Worm (Caenorhabditis elegans) whole organism, early embryonic: ENCODE results near the gene sec-23.
A peak's percentile ranks its signal among the peaks of the same experiment; 100 is the strongest.

Experiments
- B0310.2 ChIP-seq: sonication (generic microtip); optimal IDR thresholded peaks from 2 replicates; lab custom pipeline; 2016; ENCODE audit warnings: mild to moderate bottlenecking, missing genetic modification characterization, missing compliant biosample characterization
- F13C5.2 ChIP-seq: sonication (generic microtip); optimal IDR thresholded peaks from 2 replicates; lab custom pipeline; 2017; ENCODE audit warnings: mild to moderate bottlenecking, missing genetic modification characterization, inconsistent platforms, missing compliant biosample characterization
- aly-1 ChIP-seq: sonication (generic microtip); optimal IDR thresholded peaks from 2 replicates; lab custom pipeline; 2016; ENCODE audit warnings: missing genetic modification characterization, missing compliant biosample characterization
- ama-1 ChIP-seq: fragments of 150-350 bp; optimal IDR thresholded peaks from 2 replicates; lab custom pipeline; 2014
- ceh-13 ChIP-seq: fragments of 200-800 bp; sonication (Bioruptor generic); optimal IDR thresholded peaks from 2 replicates; lab custom pipeline; 2018; ENCODE audit warnings: mild to moderate bottlenecking, missing genetic modification characterization, missing compliant biosample characterization
- ceh-36 ChIP-seq: sonication (generic microtip); optimal IDR thresholded peaks from 2 replicates; lab custom pipeline; 2016; ENCODE audit warnings: missing genetic modification characterization, inconsistent platforms, missing compliant biosample characterization
- ets-7 ChIP-seq: sonication (generic microtip); optimal IDR thresholded peaks from 2 replicates; lab custom pipeline; 2016; ENCODE audit warnings: missing genotype, missing genetic modification characterization, missing compliant biosample characterization
- flt-1 ChIP-seq: fragments of 200-800 bp; sonication (Bioruptor generic); IDR thresholded peaks from 2 replicates; pipeline ENCODE4 v1.3.6; 2022; ENCODE audit warnings: missing genetic modification characterization, missing compliant biosample characterization
- hmbx-1 ChIP-seq: sonication (generic microtip); optimal IDR thresholded peaks from 2 replicates; lab custom pipeline; 2016; ENCODE audit warnings: mild to moderate bottlenecking, missing genetic modification characterization, missing compliant biosample characterization
- hmg-4 ChIP-seq: fragments of 200-800 bp; sonication (Bioruptor generic); optimal IDR thresholded peaks from 2 replicates; lab custom pipeline; 2018; ENCODE audit warnings: mild to moderate bottlenecking, missing genetic modification characterization, missing compliant biosample characterization
- hnd-1 ChIP-seq: sonication (generic microtip); optimal IDR thresholded peaks from 2 replicates; lab custom pipeline; 2016; ENCODE audit warnings: missing genetic modification characterization, missing compliant biosample characterization
- pes-1 ChIP-seq: fragments of 200-800 bp; sonication (Bioruptor generic); IDR thresholded peaks from 2 replicates; pipeline ENCODE4 v1.3.6; 2022; ENCODE audit warnings: missing genetic modification reagents, missing genetic modification characterization, missing compliant biosample characterization
- scrt-1 ChIP-seq: fragments of 200-800 bp; sonication (Bioruptor generic); IDR thresholded peaks from 2 replicates; pipeline ENCODE4 v1.3.6; 2022; ENCODE audit warnings: missing genetic modification characterization, missing compliant biosample characterization
- sea-1 ChIP-seq: fragments of 200-800 bp; sonication (Bioruptor generic); conservative IDR thresholded peaks from 2 replicates; pipeline ENCODE4 v1.3.6; 2022; ENCODE audit warnings: missing genetic modification characterization, missing compliant biosample characterization
- tbx-11 ChIP-seq: fragments of 200-800 bp; sonication (Bioruptor generic); IDR thresholded peaks from 2 replicates; pipeline ENCODE4 v1.3.6; 2022; ENCODE audit warnings: missing genetic modification characterization, missing compliant biosample characterization
- tbx-37 ChIP-seq: fragments of 200-800 bp; sonication (Bioruptor generic); conservative IDR thresholded peaks from 2 replicates; pipeline ENCODE4 v1.3.6; 2022; ENCODE audit warnings: missing genetic modification reagents, missing genetic modification characterization, missing compliant biosample characterization
- tra-4 ChIP-seq: sonication (generic microtip); optimal IDR thresholded peaks from 2 replicates; lab custom pipeline; 2017; ENCODE audit warnings: missing genetic modification characterization, missing compliant biosample characterization

The sec-23 gene

DNA sequence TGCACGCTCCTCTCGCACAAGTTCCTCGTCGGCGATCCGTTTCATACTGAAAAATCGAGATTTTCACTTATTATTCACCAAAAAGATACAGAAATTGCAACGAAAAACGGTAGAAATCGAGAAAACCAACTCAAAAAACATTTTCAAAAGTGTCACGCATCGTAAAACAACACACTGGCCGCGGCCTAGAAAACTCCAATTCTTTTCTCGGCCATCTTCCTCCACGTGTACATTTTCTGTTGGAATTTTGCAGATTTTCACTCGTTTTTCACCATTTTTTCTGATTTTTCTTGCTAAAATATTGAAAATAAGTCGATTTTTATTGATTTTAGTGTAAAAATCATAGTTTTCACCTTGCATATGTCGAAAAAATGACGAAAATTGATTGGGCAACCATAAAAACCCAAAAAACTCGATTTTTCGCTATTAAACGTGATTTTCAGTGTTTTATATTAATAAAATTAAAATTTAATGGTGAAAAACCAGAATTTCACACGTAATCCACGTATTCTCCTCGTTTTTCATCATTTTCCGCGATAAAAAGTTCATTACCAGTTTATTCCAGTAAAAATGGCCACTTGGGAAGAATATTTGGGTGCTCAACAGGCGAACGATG, at the start of gene sec-23, which contains the start of gene dcs-1:
sec-23 (plus strand) TSS at position 566 of the 616 bp plus-strand sequence.
dcs-1 (minus strand) TSS at position 46 of the 616 bp plus-strand sequence.
- TF ChIP-seq pes-1 (no peak), B0310.2 (tag; lab: Kevin White, UChicago) (no peak), flt-1 (GFP tag; lab: Robert Waterston, UW) (no peak), hnd-1 (tag; lab: Kevin White, UChicago) (no peak), aly-1 (tag; lab: Kevin White, UChicago) (no peak), hmbx-1 (no peak), F13C5.2 (no peak), tbx-37 (no peak), ceh-13 (GFP tag; lab: Kevin White, UChicago) (no peak), ets-7 (tag; lab: Kevin White, UChicago) (no peak), sea-1 (GFP tag; lab: Robert Waterston, UW) (no peak), tra-4 (tag; lab: Kevin White, UChicago) (no peak)

DNA sequence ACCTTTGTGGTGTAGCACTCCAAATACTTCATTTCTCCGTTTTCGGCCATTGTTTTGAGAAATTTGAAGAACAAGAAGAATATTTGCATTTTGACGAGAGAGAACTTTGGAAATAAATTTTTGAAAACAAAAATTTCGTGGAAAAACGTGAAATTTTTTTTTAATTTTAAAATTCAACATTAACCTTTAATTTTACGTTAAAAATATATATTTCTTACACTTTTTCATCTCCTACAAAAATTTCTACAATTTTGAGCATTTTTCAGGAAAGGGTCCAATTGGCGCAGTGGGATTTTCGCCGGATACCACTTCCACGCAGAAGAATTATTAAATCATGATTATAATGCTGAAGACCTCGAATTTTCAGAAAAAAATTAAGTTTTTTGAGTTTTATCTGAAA, 43.8 kb upstream of the sec-23 start, which contains the start of gene spe-19:
spe-19 (minus strand) TSS at position 101 of the 400 bp plus-strand sequence.
- TF ChIP-seq scrt-1 (GFP tag; lab: Robert Waterston, UW): no peak
- no peak for TF ChIP-seq tra-4 (tag; lab: Kevin White, UChicago)
- TF ChIP-seq hmg-4 (GFP tag; lab: Kevin White, UChicago): no peak
- no peak for TF ChIP-seq ceh-13 (GFP tag; lab: Kevin White, UChicago)
- TF ChIP-seq F13C5.2: no peak
- no peak for TF ChIP-seq aly-1 (tag; lab: Kevin White, UChicago)
- no peak for TF ChIP-seq pes-1
- TF ChIP-seq ceh-36: no peak
- TF ChIP-seq B0310.2 (tag; lab: Kevin White, UChicago): no peak
- TF ChIP-seq sea-1 (GFP tag; lab: Robert Waterston, UW): no peak
- TF ChIP-seq hnd-1 (tag; lab: Kevin White, UChicago): no peak
- TF ChIP-seq ets-7 (tag; lab: Kevin White, UChicago): no peak
- no peak for TF ChIP-seq tbx-37
- no peak for TF ChIP-seq tbx-11 (GFP tag; lab: Robert Waterston, UW)
- no peak for TF ChIP-seq hmbx-1
- no peak for TF ChIP-seq flt-1 (GFP tag; lab: Robert Waterston, UW)
- no peak for TF ChIP-seq ama-1 (lab: Kevin White, UChicago)

DNA sequence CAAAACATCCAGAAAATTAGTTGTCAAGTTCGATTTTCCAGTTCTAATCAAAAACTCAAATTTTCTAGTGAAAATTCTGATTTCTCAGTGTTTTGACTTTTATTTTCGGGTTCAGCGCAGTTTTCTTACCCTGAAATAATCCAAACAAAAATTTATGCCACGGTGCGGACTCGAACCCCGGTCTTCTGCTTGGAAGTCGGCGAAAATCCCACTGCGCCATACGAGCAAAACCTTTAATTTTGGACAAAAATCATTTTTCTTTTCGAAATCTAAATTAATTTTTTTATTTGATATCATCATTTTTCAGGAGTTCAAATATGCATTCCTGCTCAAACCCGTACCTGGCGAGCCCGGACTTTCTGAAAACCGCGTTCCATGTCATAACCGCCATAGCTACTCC, 42.0 kb upstream of the sec-23 start, which contains the start of gene srh-233:
srh-233 (plus strand) TSS at position 301 of the 400 bp plus-strand sequence.
- no peak for TF ChIP-seq tbx-37
- TF ChIP-seq ama-1 (lab: Kevin White, UChicago): no peak
- no peak for TF ChIP-seq sea-1 (GFP tag; lab: Robert Waterston, UW)
- TF ChIP-seq B0310.2 (tag; lab: Kevin White, UChicago): no peak
- TF ChIP-seq F13C5.2: no peak
- TF ChIP-seq ets-7 (tag; lab: Kevin White, UChicago): no peak
- TF ChIP-seq hnd-1 (tag; lab: Kevin White, UChicago): no peak
- TF ChIP-seq tra-4 (tag; lab: Kevin White, UChicago): no peak
- TF ChIP-seq tbx-11 (GFP tag; lab: Robert Waterston, UW): no peak
- TF ChIP-seq hmbx-1: no peak
- no peak for TF ChIP-seq pes-1
- TF ChIP-seq scrt-1 (GFP tag; lab: Robert Waterston, UW): no peak
- no peak for TF ChIP-seq flt-1 (GFP tag; lab: Robert Waterston, UW)
- no peak for TF ChIP-seq hmg-4 (GFP tag; lab: Kevin White, UChicago)
- no peak for TF ChIP-seq ceh-36
- TF ChIP-seq aly-1 (tag; lab: Kevin White, UChicago): no peak
- TF ChIP-seq ceh-13 (GFP tag; lab: Kevin White, UChicago): no peak

DNA sequence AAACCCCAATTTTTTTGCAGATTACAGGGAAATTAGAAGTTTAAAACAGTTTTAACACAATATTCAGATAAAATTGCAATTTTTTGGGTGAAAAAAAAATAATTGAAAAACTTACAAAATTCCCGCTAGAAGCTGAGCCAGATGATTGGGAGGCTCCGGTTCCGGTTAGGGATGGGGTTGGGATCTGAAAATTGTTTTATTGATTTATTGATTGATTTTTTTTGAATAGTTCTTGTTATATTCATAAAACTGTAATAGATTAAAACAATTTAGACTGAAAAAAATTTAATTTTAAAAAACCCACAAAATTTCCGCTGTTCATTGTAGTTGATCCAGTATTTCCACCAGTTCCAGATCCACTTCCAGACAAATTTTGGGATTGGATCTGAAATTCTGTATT, 31.7 kb upstream of the sec-23 start:
- TF ChIP-seq tbx-11 (GFP tag; lab: Robert Waterston, UW) (no peak), ceh-36 (no peak), tbx-37 (no peak), F13C5.2 (no peak), ets-7 (tag; lab: Kevin White, UChicago) (no peak), flt-1 (GFP tag; lab: Robert Waterston, UW) (no peak), hmbx-1 (no peak), sea-1 (GFP tag; lab: Robert Waterston, UW) (no peak), hmg-4 (GFP tag; lab: Kevin White, UChicago) (no peak), B0310.2 (tag; lab: Kevin White, UChicago) (no peak), scrt-1 (GFP tag; lab: Robert Waterston, UW) (no peak), hnd-1 (tag; lab: Kevin White, UChicago) (no peak), ceh-13 (GFP tag; lab: Kevin White, UChicago) (no peak), aly-1 (tag; lab: Kevin White, UChicago) (no peak), ama-1 (lab: Kevin White, UChicago) (no peak), pes-1 (no peak), tra-4 (tag; lab: Kevin White, UChicago) (no peak)

DNA sequence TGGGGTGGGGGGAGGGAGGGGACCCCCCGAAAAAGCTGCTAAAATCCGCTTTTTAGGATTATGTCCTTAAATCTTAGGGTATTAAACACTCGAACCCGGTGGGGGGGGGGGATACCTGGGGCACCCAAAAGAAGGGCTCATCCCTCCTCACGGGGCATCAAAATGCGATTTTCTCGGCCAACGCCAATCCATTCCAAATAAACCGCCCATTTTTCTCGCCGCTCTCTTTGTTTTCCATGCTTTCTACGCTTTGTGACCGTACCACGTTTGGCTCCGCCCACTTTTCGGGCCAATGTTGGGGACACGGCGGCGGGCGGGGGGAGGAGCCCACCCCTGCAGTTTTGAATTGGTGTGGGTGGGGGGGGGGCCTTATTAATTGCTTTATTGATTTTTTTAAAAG, 29.6 kb upstream of the sec-23 start:
- 0 out of 2 replicates have a peak, but pooled peaks have one; percentile 11 for TF ChIP-seq pes-1
- peak; percentile 60 for TF ChIP-seq ceh-36
- TF ChIP-seq F13C5.2: no peak
- no peak for TF ChIP-seq aly-1 (tag; lab: Kevin White, UChicago)
- 0 out of 2 replicates have a peak, but pooled peaks have one; percentile 44 for TF ChIP-seq scrt-1 (GFP tag; lab: Robert Waterston, UW)
- TF ChIP-seq tra-4 (tag; lab: Kevin White, UChicago): no peak
- no peak for TF ChIP-seq flt-1 (GFP tag; lab: Robert Waterston, UW)

DNA sequence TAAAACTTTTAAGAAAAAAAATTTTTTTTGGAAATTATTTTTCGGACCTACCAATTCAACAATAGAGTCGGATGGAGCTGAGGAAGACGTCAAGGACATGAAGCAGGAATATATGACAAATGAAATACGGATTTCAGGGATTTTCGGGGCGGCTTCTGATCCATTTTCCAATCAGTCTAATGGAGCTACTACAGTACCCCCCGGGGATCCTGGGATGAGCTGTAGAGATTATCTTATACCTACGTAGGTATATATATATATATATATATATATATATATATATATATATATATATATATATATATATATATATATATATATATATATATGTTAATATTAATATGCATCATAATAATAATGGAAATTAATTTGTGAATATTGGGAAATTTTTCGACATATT, 27.0 kb upstream of the sec-23 start, which contains the start of gene ttx-1:
ttx-1 (minus strand) TSS at position 101 of the 400 bp plus-strand sequence.
- TF ChIP-seq aly-1 (tag; lab: Kevin White, UChicago) (no peak), B0310.2 (tag; lab: Kevin White, UChicago) (no peak), sea-1 (GFP tag; lab: Robert Waterston, UW) (no peak), hnd-1 (tag; lab: Kevin White, UChicago) (no peak), scrt-1 (GFP tag; lab: Robert Waterston, UW) (no peak), tbx-11 (GFP tag; lab: Robert Waterston, UW) (no peak), pes-1 (no peak), ceh-13 (GFP tag; lab: Kevin White, UChicago) (no peak), flt-1 (GFP tag; lab: Robert Waterston, UW) (no peak), tbx-37 (no peak), hmg-4 (GFP tag; lab: Kevin White, UChicago) (no peak), ama-1 (lab: Kevin White, UChicago) (no peak), ceh-36 (no peak), tra-4 (tag; lab: Kevin White, UChicago) (no peak)
